Worm (Caenorhabditis elegans): ENCODE results near the gene ltd-1.

ce11 chrII:8071801-8072544 is 20.6 kb downstream of the ltd-1 start:
- no peak for TF ChIP-seq F13C5.2 (tag; optimal IDR thresholded peaks at IDR 0.05)
- TF ChIP-seq ama-1 (optimal IDR thresholded peaks at IDR 0.05) = no peak
- TF ChIP-seq scrt-1 (GFP tag; IDR thresholded peaks at IDR 0.05) = no peak
- no peak for TF ChIP-seq hmbx-1 (tag; optimal IDR thresholded peaks at IDR 0.05)
- TF ChIP-seq aly-1 (tag; optimal IDR thresholded peaks at IDR 0.05) = no peak
- no peak for TF ChIP-seq hnd-1 (tag; optimal IDR thresholded peaks at IDR 0.05)
- TF ChIP-seq tbx-37 (GFP tag; conservative IDR thresholded peaks at IDR 0.05) = no peak
- no peak for TF ChIP-seq ets-7 (tag; optimal IDR thresholded peaks at IDR 0.05)
- no peak for TF ChIP-seq B0310.2 (tag; optimal IDR thresholded peaks at IDR 0.05)
- no peak for TF ChIP-seq flt-1 (GFP tag; IDR thresholded peaks at IDR 0.05)
- no peak for TF ChIP-seq ceh-36 (tag; optimal IDR thresholded peaks at IDR 0.05)
